Worm (Caenorhabditis elegans) whole organism, mixed stage, embryonic: ENCODE measurements around the gene K12H6.5.

Experiments used
- ceh-39 ChIP-seq: fragments of 150-350 bp; optimal IDR thresholded peaks from 2 replicates; lab custom pipeline; 2014; ENCODE audit warnings: missing biosample characterization, missing genetic modification characterization
- ceh-83 ChIP-seq: fragments of 200-800 bp; sonication (Bioruptor generic); optimal IDR thresholded peaks from 2 replicates; lab custom pipeline; 2018; ENCODE audit warnings: mild to moderate bottlenecking, missing genetic modification characterization, missing compliant biosample characterization
- elt-1 ChIP-seq: sonication (generic microtip); optimal IDR thresholded peaks from 2 replicates; lab custom pipeline; 2017; ENCODE audit warnings: missing genetic modification characterization, mild to moderate bottlenecking, missing compliant biosample characterization, antibody characterized with exemption, moderate library complexity, borderline replicate concordance; ENCODE audit not compliant: insufficient read depth
- elt-3 ChIP-seq: fragments of 150-350 bp; optimal IDR thresholded peaks from 2 replicates; lab custom pipeline; 2014; ENCODE audit warnings: missing biosample characterization, missing genetic modification characterization
- lin-13 ChIP-seq: fragments of 150-350 bp; optimal IDR thresholded peaks from 2 replicates; lab custom pipeline; 2014; ENCODE audit warnings: missing biosample characterization, missing genetic modification characterization
- lin-32 ChIP-seq: fragments of 200-800 bp; sonication (Bioruptor generic); optimal IDR thresholded peaks from 2 replicates; lab custom pipeline; 2018; ENCODE audit warnings: mild to moderate bottlenecking, missing genetic modification characterization, missing compliant biosample characterization
- mls-2 ChIP-seq: sonication (generic microtip); optimal IDR thresholded peaks from 2 replicates; lab custom pipeline; 2016; ENCODE audit warnings: mild to moderate bottlenecking, missing genetic modification characterization, moderate library complexity, missing compliant biosample characterization
- nhr-28 ChIP-seq: fragments of 150-350 bp; optimal IDR thresholded peaks from 2 replicates; lab custom pipeline; 2014; ENCODE audit warnings: missing biosample characterization, missing genetic modification characterization
- snpc-4 ChIP-seq: fragments of 150-350 bp; optimal IDR thresholded peaks from 2 replicates; lab custom pipeline; 2014; ENCODE audit warnings: missing biosample characterization, missing genetic modification characterization
- unc-39 ChIP-seq: fragments of 150-350 bp; optimal IDR thresholded peaks from 2 replicates; lab custom pipeline; 2014; ENCODE audit warnings: missing biosample characterization, missing genetic modification characterization

- TF ChIP-seq elt-3 (tag; lab: Kevin White, UChicago), result no peak
- no peak for TF ChIP-seq elt-1 (tag; lab: Kevin White, UChicago)
- TF ChIP-seq ceh-39 (tag; lab: Kevin White, UChicago), result no peak
- TF ChIP-seq mls-2 (tag; lab: Kevin White, UChicago), result no peak
- TF ChIP-seq snpc-4 (tag; lab: Kevin White, UChicago), result no peak
- no peak for TF ChIP-seq ceh-83
- no peak for TF ChIP-seq lin-32
- no peak for TF ChIP-seq lin-13 (tag; lab: Kevin White, UChicago)
- TF ChIP-seq nhr-28, result no peak
- no peak for TF ChIP-seq unc-39 (tag; lab: Kevin White, UChicago)
Observed at ce11 chrII:2815444-2815843, 10.5 kb downstream of the K12H6.5 start, which contains the start of gene K12H6.2.
